Worm (Caenorhabditis elegans) whole organism, L4/young adult: Measurements from ENCODE around the gene lips-15.

Experiments used
- dao-5 ChIP-seq: sonication (generic microtip); optimal IDR thresholded peaks from 2 replicates; lab custom pipeline; 2016; ENCODE audit warnings: missing genotype, missing genetic modification characterization, moderate library complexity, missing compliant biosample characterization
- him-1 ChIP-seq: sonication (generic microtip); optimal IDR thresholded peaks from 2 replicates; lab custom pipeline; 2016; ENCODE audit warnings: missing genotype, missing genetic modification reagents, missing genetic modification characterization, missing compliant biosample characterization

ce11 chrII:12617586-12617985 lies 13.4 kb downstream of the lips-15 start, which contains the start of gene nspe-3:
- TF ChIP-seq him-1 (tag; lab: Kevin White, UChicago) (no peak), dao-5 (tag; lab: Kevin White, UChicago) (no peak)
